Worm (Caenorhabditis elegans): ENCODE results near the gene nhr-14.

DNA sequence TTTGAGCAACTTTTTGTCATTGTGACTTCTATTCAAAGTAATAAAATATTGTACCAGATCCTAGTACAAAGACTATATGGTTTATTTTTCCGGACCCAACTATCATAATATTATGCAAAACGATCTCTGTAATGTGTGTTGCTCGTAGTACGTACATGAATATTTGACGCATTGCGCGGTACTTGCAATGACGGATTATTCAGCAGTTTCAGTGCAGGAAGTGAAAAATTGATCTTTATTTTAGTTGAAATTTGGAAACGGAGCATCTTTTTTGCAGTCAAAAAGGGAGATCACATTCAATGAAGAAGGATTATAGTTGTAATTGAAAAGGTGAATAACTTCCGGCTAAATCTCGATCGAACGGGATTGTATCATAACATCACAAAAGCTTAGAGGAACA lies 8.0 kb upstream of the nhr-14 start:
- TF ChIP-seq nhr-23 (tag; optimal IDR thresholded peaks at IDR 0.05) = no peak
- TF ChIP-seq ZK546.5 (tag; optimal IDR thresholded peaks at IDR 0.05) = no peak
- no peak for TF ChIP-seq nfya-1 (tag; optimal IDR thresholded peaks at IDR 0.05; ENCODE audit: insufficient read depth)
